Fruit fly (Drosophila melanogaster) whole organism, wandering third instar larva: ENCODE measurements around the gene CG32099.

Experiments
- Abd-B ChIP-seq: fragments of >200 bp; optimal IDR thresholded peaks from 2 replicates; lab custom pipeline; 2017; ENCODE audit warnings: missing biosample characterization, missing genetic modification characterization
- Dfd ChIP-seq: fragments of >200 bp; optimal IDR thresholded peaks from 2 replicates; lab custom pipeline; 2017; ENCODE audit warnings: missing biosample characterization, missing genetic modification characterization
- GATAd ChIP-seq: sonication (Bioruptor generic); optimal IDR thresholded peaks from 2 replicates; lab custom pipeline; 2016; ENCODE audit warnings: missing biosample characterization, missing genetic modification characterization
- Hnf4 ChIP-seq: fragments of 200-800 bp; sonication (Bioruptor generic); optimal IDR thresholded peaks from 2 replicates; lab custom pipeline; 2016; ENCODE audit warnings: missing biosample characterization, mild to moderate bottlenecking, missing genetic modification characterization
- Vsx2 ChIP-seq: fragments of 200-300, 225-300 bp; sonication (Bioruptor generic); optimal IDR thresholded peaks from 2 replicates; lab custom pipeline; 2018; ENCODE audit warnings: missing biosample characterization, missing genetic modification characterization; ENCODE audit not compliant: partially characterized antibody
- br ChIP-seq: fragments of 200-800 bp; sonication (Bioruptor generic); optimal IDR thresholded peaks from 2 replicates; lab custom pipeline; 2016; ENCODE audit warnings: missing biosample characterization, missing genetic modification characterization
- dl ChIP-seq, 2 experiments: fragments of 175-275, 200-275 bp in 1 of 2; fragments of 200-275 bp in 1 of 2; sonication (Bioruptor generic); optimal IDR thresholded peaks; lab custom pipeline; 2018; ENCODE audit warnings: mild to moderate bottlenecking in 2 of 2, missing biosample characterization in 2 of 2, missing genetic modification characterization in 2 of 2, moderate library complexity in 2 of 2; ENCODE audit not compliant: partially characterized antibody in 2 of 2, insufficient read depth in 1 of 2
- fru ChIP-seq: fragments of 200-800 bp; sonication (Bioruptor generic); optimal IDR thresholded peaks from 3 replicates; lab custom pipeline; 2016; ENCODE audit warnings: missing biosample characterization, mild to moderate bottlenecking, missing genetic modification characterization
- lola ChIP-seq: fragments of >200 bp; optimal IDR thresholded peaks from 2 replicates; lab custom pipeline; 2017; ENCODE audit warnings: missing biosample characterization, missing genetic modification characterization
- pan ChIP-seq: fragments of >200 bp; optimal IDR thresholded peaks from 2 replicates; lab custom pipeline; 2017
- psq ChIP-seq: fragments of 200-800 bp; sonication (Bioruptor generic); optimal IDR thresholded peaks from 3 replicates; lab custom pipeline; 2017; ENCODE audit warnings: missing biosample characterization, mild to moderate bottlenecking, missing genetic modification characterization, moderate library complexity
- rgr ChIP-seq: fragments of 200-800 bp; sonication (Bioruptor generic); optimal IDR thresholded peaks from 3 replicates; lab custom pipeline; 2016; ENCODE audit warnings: missing biosample characterization, mild to moderate bottlenecking, missing genetic modification characterization

dm6 chr3L:12197491-12197890, 48.4 kb downstream of the CG32099 start, which contains the start of gene CG11529:
- TF ChIP-seq pan (lab: Kevin White, UChicago) (no peak), lola (GFP tag; lab: Kevin White, UChicago) (no peak), Hnf4 (GFP tag; lab: Kevin White, UChicago) (no peak), fru (no peak), rgr (GFP tag; lab: Kevin White, UChicago) (no peak), br (GFP tag; lab: Kevin White, UChicago) (no peak), GATAd (no peak), Vsx2 (GFP tag; lab: Kevin White, UChicago) (no peak), Dfd (GFP tag; lab: Kevin White, UChicago) (no peak), Abd-B (GFP tag; lab: Kevin White, UChicago) (no peak), psq (GFP tag; lab: Kevin White, UChicago) (no peak), dl (GFP tag; optimal IDR thresholded peaks at IDR 0.05; lab: Kevin White, UChicago; ENCODE audit: insufficient read depth in 1 of 2, partially characterized antibody in 2 of 2) (no peak)
